Fruit fly (Drosophila melanogaster): Measurements from ENCODE around the gene Pak3.

DNA sequence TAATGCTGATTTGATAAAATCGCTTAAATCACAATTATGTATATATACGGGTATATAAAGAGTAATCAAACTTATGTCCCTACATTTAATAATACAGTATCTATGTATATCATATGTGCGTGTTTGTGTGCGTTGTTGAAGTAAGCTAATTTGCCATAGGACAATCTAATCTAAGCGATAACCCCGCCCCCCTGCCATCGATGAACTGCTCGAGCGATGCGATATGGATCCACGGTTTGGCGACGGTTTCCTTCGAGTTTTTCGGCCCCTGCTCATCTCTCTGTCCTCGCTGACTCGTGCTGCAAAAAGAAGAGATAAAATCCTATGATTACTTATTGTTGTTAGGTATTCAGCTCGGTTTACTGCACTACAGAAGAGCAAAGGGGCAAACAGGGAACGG, 6.8 kb downstream of the Pak3 start:
- TF ChIP-seq psq (optimal IDR thresholded peaks at IDR 0.05) (no peak), pan (optimal IDR thresholded peaks at IDR 0.05) (no peak), EcR (GFP tag; optimal IDR thresholded peaks at IDR 0.05) (no peak), CG8478 (optimal IDR thresholded peaks at IDR 0.05) (no peak), usp (GFP tag; optimal IDR thresholded peaks at IDR 0.05) (no peak)

All from whole organism.